Worm (Caenorhabditis elegans) whole organism, L4/young adult: ENCODE data around the gene R160.10.

Experiments used
- W03F9.2 ChIP-seq: fragments of 150-350 bp; optimal IDR thresholded peaks from 2 replicates; lab custom pipeline; 2014; ENCODE audit warnings: missing biosample characterization, missing genetic modification characterization
- dao-5 ChIP-seq: sonication (generic microtip); optimal IDR thresholded peaks from 2 replicates; lab custom pipeline; 2016; ENCODE audit warnings: missing genotype, missing genetic modification characterization, moderate library complexity, missing compliant biosample characterization
- him-1 ChIP-seq: sonication (generic microtip); optimal IDR thresholded peaks from 2 replicates; lab custom pipeline; 2016; ENCODE audit warnings: missing genotype, missing genetic modification reagents, missing genetic modification characterization, missing compliant biosample characterization

DNA sequence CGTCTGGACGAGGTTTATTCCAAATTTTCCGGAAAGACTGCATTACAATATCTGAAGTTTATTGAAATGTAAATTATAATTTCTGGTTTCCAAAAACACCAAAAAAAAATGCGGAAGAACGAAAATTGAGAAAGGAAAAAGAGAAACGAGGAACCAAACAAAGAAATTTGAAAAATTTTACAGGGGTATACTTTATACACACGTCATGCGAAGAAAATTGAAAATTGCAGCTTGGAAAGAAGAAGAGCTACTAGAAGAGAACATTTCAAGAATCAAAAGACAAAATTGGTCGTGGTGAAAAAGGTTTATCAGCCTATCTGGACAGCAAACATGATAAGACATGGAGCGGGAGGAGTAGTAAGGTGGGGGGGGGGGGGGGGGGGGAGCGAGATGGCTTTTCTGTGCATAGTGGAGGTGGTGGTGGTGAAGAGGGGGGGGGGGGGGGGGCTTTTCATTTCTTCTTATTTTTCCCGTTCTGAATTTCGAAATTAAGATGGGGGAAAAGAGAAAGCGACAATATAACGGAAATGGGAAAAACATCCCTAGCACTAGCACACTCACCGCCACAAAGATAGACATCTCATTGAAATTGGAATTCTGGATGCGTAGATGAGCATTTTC is 16.1 kb upstream of the R160.10 start, which contains the start of gene lst-2:
- TF ChIP-seq W03F9.2 (tag; lab: Kevin White, UChicago) (no peak), him-1 (tag; lab: Kevin White, UChicago) (no peak), dao-5 (no peak)
